Fruit fly (Drosophila melanogaster) whole organism, embryonic: Measurements from ENCODE around the gene Cpr78Cb.

Experiments used
- Adf1 ChIP-seq: fragments of 200-800 bp; sonication (Bioruptor generic); IDR thresholded peaks from 2 replicates; pipeline ENCODE4 v1.3.6; 2022; ENCODE audit warnings: missing biosample characterization, missing genetic modification characterization
- BtbVII ChIP-seq: fragments of 200-800 bp; sonication (Bioruptor generic); optimal IDR thresholded peaks from 3 replicates; lab custom pipeline; 2017; ENCODE audit warnings: missing biosample characterization, mild to moderate bottlenecking, missing genetic modification characterization
- CG11696 ChIP-seq: fragments of 200-800 bp; sonication (Bioruptor generic); IDR thresholded peaks from 2 replicates; pipeline ENCODE4 v1.3.6; 2022; ENCODE audit warnings: missing biosample characterization, missing genetic modification characterization
- CG12391 ChIP-seq: fragments of 200-800 bp; sonication (Bioruptor generic); optimal IDR thresholded peaks from 3 replicates; lab custom pipeline; 2018; ENCODE audit warnings: missing biosample characterization, mild to moderate bottlenecking, missing genetic modification characterization, moderate library complexity
- CG14014 ChIP-seq: fragments of 200-800 bp; sonication (Bioruptor generic); IDR thresholded peaks from 2 replicates; pipeline ENCODE4 v1.3.6; 2022; ENCODE audit warnings: missing biosample characterization, missing genetic modification characterization
- CG18011 ChIP-seq: fragments of 200-800 bp; sonication (Bioruptor generic); optimal IDR thresholded peaks from 2 replicates; lab custom pipeline; 2017; ENCODE audit warnings: missing biosample characterization, missing genetic modification characterization, mild to moderate bottlenecking, moderate library complexity, missing genotype
- CG4820 ChIP-seq: fragments of 200-800 bp; sonication (Bioruptor generic); optimal IDR thresholded peaks from 3 replicates; lab custom pipeline; 2016; ENCODE audit warnings: missing biosample characterization, missing genetic modification characterization
- CG7271 ChIP-seq: fragments of 200-800 bp; sonication (Bioruptor generic); optimal IDR thresholded peaks from 2 replicates; lab custom pipeline; 2018; ENCODE audit warnings: missing biosample characterization, mild to moderate bottlenecking, missing genetic modification characterization, moderate library complexity
- CG7786 ChIP-seq: fragments of 200-800 bp; sonication (Bioruptor generic); optimal IDR thresholded peaks from 2 replicates; lab custom pipeline; 2016; ENCODE audit warnings: missing biosample characterization, missing genetic modification characterization
- CG9437 ChIP-seq: fragments of 200-800 bp; sonication (Bioruptor generic); optimal IDR thresholded peaks from 2 replicates; lab custom pipeline; 2018; ENCODE audit warnings: missing biosample characterization, mild to moderate bottlenecking, missing genetic modification characterization
- GATAe ChIP-seq: fragments of 200-800 bp; sonication (Bioruptor generic); conservative IDR thresholded peaks from 2 replicates; pipeline ENCODE4 v1.3.6; 2022; ENCODE audit warnings: missing biosample characterization, missing genetic modification characterization
- HHEX ChIP-seq: fragments of 200-800 bp; sonication (Bioruptor generic); optimal IDR thresholded peaks from 3 replicates; lab custom pipeline; 2017; ENCODE audit warnings: missing biosample characterization, mild to moderate bottlenecking, missing genetic modification characterization, missing genetic modification reagents
- Hr39 ChIP-seq: fragments of >200 bp; optimal IDR thresholded peaks from 2 replicates; lab custom pipeline; 2017
- Hr51 ChIP-seq, 2 experiments: fragments of 200-800 bp; sonication (Bioruptor generic); optimal IDR thresholded peaks; 2 replicates in 1 of 2; 3 replicates in 1 of 2; lab custom pipeline; 2016 to 2018; ENCODE audit warnings: missing biosample characterization in 2 of 2, missing genetic modification characterization in 2 of 2, mild to moderate bottlenecking in 1 of 2, moderate library complexity in 1 of 2
- Hr78 ChIP-seq, 2 experiments: fragments of 200-800 bp in 1 of 2; fragments of >200 bp in 1 of 2; sonication (Bioruptor generic) in 1 of 2; optimal IDR thresholded peaks; 2 replicates each; lab custom pipeline; 2017 to 2019; ENCODE audit warnings: missing biosample characterization in 2 of 2, missing genetic modification characterization in 2 of 2, mild to moderate bottlenecking in 1 of 2, moderate library complexity in 1 of 2
- Lhr ChIP-seq: fragments of 200-800 bp; sonication (Bioruptor generic); optimal IDR thresholded peaks from 3 replicates; lab custom pipeline; 2017; ENCODE audit warnings: mild to moderate bottlenecking, missing biosample characterization, missing genetic modification reagents, missing genetic modification characterization
- MBD-R2 ChIP-seq: fragments of 200-800 bp; sonication (Bioruptor generic); IDR thresholded peaks from 2 replicates; pipeline ENCODE4 v1.3.6; 2022; ENCODE audit warnings: missing biosample characterization, missing genetic modification characterization
- MTF-1 ChIP-seq: fragments of 200-800 bp; sonication (Bioruptor generic); optimal IDR thresholded peaks from 2 replicates; lab custom pipeline; 2018; ENCODE audit warnings: missing biosample characterization, mild to moderate bottlenecking, missing genetic modification characterization, borderline replicate concordance
- Oli ChIP-seq: fragments of 200-800 bp; sonication (Bioruptor generic); optimal IDR thresholded peaks from 2 replicates; lab custom pipeline; 2018; ENCODE audit warnings: missing biosample characterization, mild to moderate bottlenecking, missing genetic modification characterization, moderate library complexity
- Sry-β ChIP-seq: fragments of 200-800 bp; sonication (Bioruptor generic); optimal IDR thresholded peaks from 2 replicates; lab custom pipeline; 2018; ENCODE audit warnings: missing biosample characterization, mild to moderate bottlenecking, missing genetic modification characterization, moderate library complexity
- Vsx1 ChIP-seq: fragments of 200-800 bp; sonication (Bioruptor generic); optimal IDR thresholded peaks from 2 replicates; lab custom pipeline; 2017; ENCODE audit warnings: missing biosample characterization, mild to moderate bottlenecking, missing genetic modification characterization, missing genetic modification reagents
- YL-1 ChIP-seq: fragments of 200-800 bp; sonication (Bioruptor generic); optimal IDR thresholded peaks from 3 replicates; lab custom pipeline; 2017; ENCODE audit warnings: missing biosample characterization, mild to moderate bottlenecking, missing genetic modification characterization
- ab ChIP-seq: fragments of 200-800 bp; sonication (Bioruptor generic); optimal IDR thresholded peaks from 2 replicates; lab custom pipeline; 2016; ENCODE audit warnings: missing biosample characterization, missing genetic modification characterization
- ac ChIP-seq: fragments of 200-800 bp; sonication (Bioruptor generic); optimal IDR thresholded peaks from 3 replicates; lab custom pipeline; 2017; ENCODE audit warnings: missing biosample characterization, mild to moderate bottlenecking, missing genetic modification characterization
- br ChIP-seq: fragments of >200 bp; optimal IDR thresholded peaks from 2 replicates; lab custom pipeline; 2017
- btn ChIP-seq: fragments of 200-800 bp; sonication (Bioruptor generic); optimal IDR thresholded peaks from 2 replicates; lab custom pipeline; 2016; ENCODE audit warnings: missing biosample characterization, missing genetic modification characterization
- cad ChIP-seq: fragments of >200 bp; optimal IDR thresholded peaks from 2 replicates; lab custom pipeline; 2017; ENCODE audit warnings: missing biosample characterization, missing genetic modification characterization
- caup ChIP-seq: fragments of 200-800 bp; sonication (Bioruptor generic); optimal IDR thresholded peaks from 3 replicates; lab custom pipeline; 2017; ENCODE audit warnings: missing biosample characterization, mild to moderate bottlenecking, missing genetic modification characterization, moderate library complexity; ENCODE audit not compliant: severe bottlenecking
- crp ChIP-seq, 2 experiments: fragments of 200-800 bp; sonication (Bioruptor generic); optimal IDR thresholded peaks; 2 replicates in 1 of 2; 3 replicates in 1 of 2; lab custom pipeline; 2017; ENCODE audit warnings: missing biosample characterization in 2 of 2, missing genetic modification characterization in 2 of 2, mild to moderate bottlenecking in 1 of 2, moderate library complexity in 1 of 2
- dm ChIP-seq: fragments of 200-800 bp; sonication (Bioruptor generic); optimal IDR thresholded peaks from 3 replicates; lab custom pipeline; 2016; ENCODE audit warnings: missing biosample characterization, missing genetic modification characterization
- dysf ChIP-seq: fragments of 200-800 bp; sonication (Bioruptor generic); IDR thresholded peaks from 3 replicates; pipeline ENCODE4 v1.3.6; 2022; ENCODE audit warnings: missing biosample characterization, missing genetic modification characterization
- exex ChIP-seq: fragments of 200-800 bp; sonication (Bioruptor generic); optimal IDR thresholded peaks from 4 replicates; lab custom pipeline; 2018; ENCODE audit warnings: missing biosample characterization, mild to moderate bottlenecking, missing genetic modification characterization, moderate library complexity
- gcm ChIP-seq: fragments of 200-800 bp; sonication (Bioruptor generic); optimal IDR thresholded peaks from 2 replicates; lab custom pipeline; 2019; ENCODE audit warnings: missing biosample characterization, mild to moderate bottlenecking, missing genetic modification characterization, moderate library complexity
- grau ChIP-seq: fragments of 200-800 bp; optimal IDR thresholded peaks from 3 replicates; lab custom pipeline; 2019; ENCODE audit warnings: missing biosample characterization, mild to moderate bottlenecking, missing genetic modification characterization, moderate library complexity
- inv ChIP-seq: fragments of 200-800 bp; sonication (Bioruptor generic); IDR thresholded peaks from 2 replicates; pipeline ENCODE4 v1.3.6; 2022; ENCODE audit warnings: missing biosample characterization, missing genetic modification characterization; ENCODE audit not compliant: partially characterized antibody
- kah ChIP-seq: fragments of 200-800 bp; sonication (Bioruptor generic); optimal IDR thresholded peaks from 2 replicates; lab custom pipeline; 2018; ENCODE audit warnings: missing biosample characterization, mild to moderate bottlenecking, missing genetic modification characterization
- lilli ChIP-seq: fragments of 200-800 bp; sonication (Bioruptor generic); optimal IDR thresholded peaks from 3 replicates; lab custom pipeline; 2016; ENCODE audit warnings: missing biosample characterization, missing genetic modification characterization
- maf-S ChIP-seq: fragments of 200-800 bp; sonication (Bioruptor generic); optimal IDR thresholded peaks from 2 replicates; lab custom pipeline; 2016; ENCODE audit warnings: missing biosample characterization, missing genetic modification characterization
- p53 ChIP-seq: fragments of 200-800 bp; sonication (Bioruptor generic); optimal IDR thresholded peaks from 2 replicates; lab custom pipeline; 2016; ENCODE audit warnings: missing biosample characterization, missing genetic modification characterization
- pho ChIP-seq: fragments of 200-800 bp; sonication (Bioruptor generic); optimal IDR thresholded peaks from 2 replicates; lab custom pipeline; 2016; ENCODE audit warnings: missing biosample characterization, missing genetic modification characterization
- pros ChIP-seq: fragments of 200-800 bp; sonication (Bioruptor generic); optimal IDR thresholded peaks from 3 replicates; lab custom pipeline; 2019; ENCODE audit warnings: missing biosample characterization, mild to moderate bottlenecking, missing genetic modification characterization, moderate library complexity
- sd ChIP-seq: fragments of 200-800 bp; sonication (Bioruptor generic); optimal IDR thresholded peaks from 3 replicates; lab custom pipeline; 2018; ENCODE audit warnings: missing biosample characterization, mild to moderate bottlenecking, missing genetic modification characterization, moderate library complexity
- so ChIP-seq: fragments of 200-800 bp; sonication (Bioruptor generic); IDR thresholded peaks from 3 replicates; pipeline ENCODE4 v1.3.6; 2022; ENCODE audit warnings: missing biosample characterization, missing genetic modification characterization
- sob ChIP-seq: fragments of 200-800 bp; sonication (Bioruptor generic); IDR thresholded peaks from 2 replicates; pipeline ENCODE4 v1.3.6; 2022; ENCODE audit warnings: missing biosample characterization, missing genetic modification characterization
- sqz ChIP-seq: fragments of 200-800 bp; sonication (Bioruptor generic); optimal IDR thresholded peaks from 3 replicates; lab custom pipeline; 2018; ENCODE audit warnings: missing biosample characterization, mild to moderate bottlenecking, missing genetic modification characterization
- wdn ChIP-seq: fragments of 200-800 bp; sonication (Bioruptor generic); IDR thresholded peaks from 2 replicates; pipeline ENCODE4 v1.3.6; 2022; ENCODE audit warnings: missing biosample characterization, missing genetic modification characterization
- zen2 ChIP-seq: fragments of 200-800 bp; sonication (Bioruptor generic); IDR thresholded peaks from 3 replicates; pipeline ENCODE4 v1.3.6; 2022; ENCODE audit warnings: missing biosample characterization, missing genetic modification characterization; ENCODE audit not compliant: partially characterized antibody
- zfh2 ChIP-seq: fragments of 200-800 bp; sonication (Bioruptor generic); optimal IDR thresholded peaks from 2 replicates; lab custom pipeline; 2016; ENCODE audit warnings: missing biosample characterization, missing genetic modification characterization

Cpr78Cb gene

dm6 chr3L:21304400-21304799 is 10.1 kb downstream of the Cpr78Cb start, which contains the start of the genes CG11309 and CG7632 (continued):
- TF ChIP-seq Lhr (GFP tag; lab: Kevin White, UChicago) (peak; percentile 98), HHEX (GFP tag; lab: Kevin White, UChicago) (peak; percentile 99), br (lab: Kevin White, UChicago) (no peak), lilli (GFP tag; lab: Kevin White, UChicago) (peak; percentile 99), sd (tag; lab: Kevin White, UChicago) (peak; percentile 96), sqz (GFP tag; lab: Kevin White, UChicago) (peak; percentile 99), MBD-R2 (GFP tag; lab: Robert Waterston, UW) (peak; percentile 98), Oli (tag; lab: Kevin White, UChicago) (peak; percentile 99), CG7271 (tag; lab: Kevin White, UChicago) (peak; percentile 100), grau (tag; lab: Kevin White, UChicago) (peak; percentile 99), Hr51 (GFP tag; optimal IDR thresholded peaks at IDR 0.05; lab: Kevin White, UChicago) (peak; percentile 97 to 100), GATAe (GFP tag; lab: Robert Waterston, UW) (peak; percentile 83), ac (GFP tag; lab: Kevin White, UChicago) (peak; percentile 98), Sry-β (peak; percentile 81), ab (peak; percentile 90), so (GFP tag; lab: Robert Waterston, UW) (peak; percentile 99), kah (GFP tag; lab: Kevin White, UChicago) (peak; percentile 99), BtbVII (GFP tag; lab: Kevin White, UChicago) (peak; percentile 100), inv (GFP tag; lab: Robert Waterston, UW) (no peak), gcm (peak; percentile 100), maf-S (peak; percentile 97), CG9437 (GFP tag; lab: Kevin White, UChicago) (peak; percentile 96), CG7786 (GFP tag; lab: Kevin White, UChicago) (peak; percentile 98), btn (GFP tag; lab: Kevin White, UChicago) (peak; percentile 98), cad (GFP tag; lab: Kevin White, UChicago) (no peak), crp (GFP tag; optimal IDR thresholded peaks at IDR 0.05; lab: Kevin White, UChicago) (peak; percentile 58 to 88), exex (tag; lab: Kevin White, UChicago) (peak; percentile 98), CG12391 (peak; percentile 100), CG18011 (GFP tag; lab: Kevin White, UChicago) (peak; percentile 93), CG14014 (peak; percentile 98)

dm6 chr3L:21317416-21318259 is 23.3 kb downstream of the Cpr78Cb start, which contains the start of gene Pc:
TSS of gene Pc (minus strand) at chr3L:21318020.
- no peak for TF ChIP-seq caup
- TF ChIP-seq YL-1 (GFP tag; lab: Kevin White, UChicago): peak; percentile 67
- TF ChIP-seq Hr39: no peak
- TF ChIP-seq Hr51 (GFP tag; optimal IDR thresholded peaks at IDR 0.05; lab: Kevin White, UChicago): peak in 1 of 2 experiments; percentile 44
- TF ChIP-seq p53: peak; percentile 59
- peak; percentile 26; the same call in 1 of the 2 replicates for TF ChIP-seq wdn (GFP tag; lab: Robert Waterston, UW)
- TF ChIP-seq Hr78 (GFP tag; optimal IDR thresholded peaks at IDR 0.05; lab: Kevin White, UChicago): no peak
- TF ChIP-seq dysf (GFP tag; lab: Robert Waterston, UW): no peak
- TF ChIP-seq zen2: peak; percentile 56; the same call in 2 of the 3 replicates
- TF ChIP-seq CG4820: no peak
- peak; percentile 0 for TF ChIP-seq zfh2
- TF ChIP-seq Adf1 (GFP tag; lab: Robert Waterston, UW): no peak
- TF ChIP-seq MTF-1 (GFP tag; lab: Kevin White, UChicago): no peak
- TF ChIP-seq pros (GFP tag; lab: Kevin White, UChicago): peak; percentile 60
- TF ChIP-seq Vsx1 (GFP tag; lab: Kevin White, UChicago): peak; percentile 16
- peak; percentile 39 for TF ChIP-seq pho (GFP tag; lab: Kevin White, UChicago)
- TF ChIP-seq sob: peak; percentile 48; the same call in 1 of the 2 replicates
- TF ChIP-seq grau (tag; lab: Kevin White, UChicago): peak; percentile 17
- TF ChIP-seq dm: no peak
- TF ChIP-seq CG11696: no peak
